1 fruit fly cellular context compared by ENCODE assay signal in genomic region chr3R:30570554-30571141, dm6.
TF ChIP-seq lines count a peak whose summit lies in the region.

No protein-coding gene starts in this region.

TF ChIP-seq in whole organism, embryonic, 481 proteins besides CTCF, POLR2A, EP300 and RAD21 (continued from another document and continues in another):
- TF ChIP-seq CG32532 (GFP tag; IDR thresholded peaks at IDR 0.05; lab: Robert Waterston, UW), result peak; percentile 64; the same call in 1 of the 2 replicates
- peak; percentile 23 for TF ChIP-seq CG16815 (GFP tag; optimal IDR thresholded peaks at IDR 0.05; lab: Kevin White, UChicago)
- peak; percentile 20 for TF ChIP-seq CG4854 (GFP tag; optimal IDR thresholded peaks at IDR 0.05; lab: Kevin White, UChicago)
- peak; percentile 83 for TF ChIP-seq CG7839 (tag; optimal IDR thresholded peaks at IDR 0.05; lab: Kevin White, UChicago)
- TF ChIP-seq slou (GFP tag; optimal IDR thresholded peaks at IDR 0.05; lab: Kevin White, UChicago), result no peak
- peak; percentile 62 for TF ChIP-seq CG12236 (GFP tag; optimal IDR thresholded peaks at IDR 0.05; lab: Kevin White, UChicago)
- peak; percentile 52 for TF ChIP-seq CG11247 (GFP tag; IDR thresholded peaks at IDR 0.05; lab: Robert Waterston, UW)
- TF ChIP-seq HmgD (GFP tag; optimal IDR thresholded peaks at IDR 0.05; lab: Kevin White, UChicago), result no peak
- TF ChIP-seq ind (GFP tag; optimal IDR thresholded peaks at IDR 0.05; lab: Kevin White, UChicago), result peak; percentile 74
- peak; percentile 36 for TF ChIP-seq Mad (GFP tag; optimal IDR thresholded peaks at IDR 0.05; lab: Kevin White, UChicago)
- TF ChIP-seq CG13624 (GFP tag; optimal IDR thresholded peaks at IDR 0.05; lab: Kevin White, UChicago), result peak; percentile 43
- TF ChIP-seq CG13123 (GFP tag; optimal IDR thresholded peaks at IDR 0.05; lab: Kevin White, UChicago), result peak; percentile 56
- TF ChIP-seq mam (GFP tag; optimal IDR thresholded peaks at IDR 0.05; lab: Kevin White, UChicago), result peak; percentile 58
- TF ChIP-seq CG16779 (GFP tag; IDR thresholded peaks at IDR 0.05; lab: Robert Waterston, UW), result no peak
- peak; percentile 16 for TF ChIP-seq trh (GFP tag; optimal IDR thresholded peaks at IDR 0.05; lab: Kevin White, UChicago)
- no peak for TF ChIP-seq nerfin-1 (tag; optimal IDR thresholded peaks at IDR 0.05; lab: Kevin White, UChicago)
- peak; percentile 66 for TF ChIP-seq chn (GFP tag; optimal IDR thresholded peaks at IDR 0.05; lab: Kevin White, UChicago)
- TF ChIP-seq B-H1 (GFP tag; IDR thresholded peaks at IDR 0.05; lab: Robert Waterston, UW), result peak; percentile 64
- peak; percentile 50 for TF ChIP-seq BtbVII (GFP tag; optimal IDR thresholded peaks at IDR 0.05; lab: Kevin White, UChicago)
- TF ChIP-seq Ravus (GFP tag; IDR thresholded peaks at IDR 0.05; lab: Robert Waterston, UW), result no peak; the same call in 1 of the 2 replicates
- TF ChIP-seq corto (GFP tag; optimal IDR thresholded peaks at IDR 0.05; lab: Kevin White, UChicago), result peak; percentile 75
- peak; percentile 59 for TF ChIP-seq CG7372 (GFP tag; IDR thresholded peaks at IDR 0.05; lab: Robert Waterston, UW)
- no peak for TF ChIP-seq ash1 (GFP tag; optimal IDR thresholded peaks at IDR 0.05; lab: Kevin White, UChicago)
- TF ChIP-seq CG9876 (GFP tag; optimal IDR thresholded peaks at IDR 0.05; lab: Kevin White, UChicago), result no peak
- TF ChIP-seq CG18764 (GFP tag; optimal IDR thresholded peaks at IDR 0.05; lab: Kevin White, UChicago), result peak; percentile 42
- TF ChIP-seq CoRest (tag; optimal IDR thresholded peaks at IDR 0.05; lab: Kevin White, UChicago), result peak; percentile 81
- peak; percentile 82 for TF ChIP-seq CG14710 (tag; optimal IDR thresholded peaks at IDR 0.05; lab: Kevin White, UChicago)
- peak; percentile 61 for TF ChIP-seq fd3F (GFP tag; optimal IDR thresholded peaks at IDR 0.05; lab: Kevin White, UChicago)
- TF ChIP-seq CG10274 (GFP tag; optimal IDR thresholded peaks at IDR 0.05; lab: Kevin White, UChicago), result peak; percentile 28
- peak; percentile 36 for TF ChIP-seq Atf-2 (GFP tag; optimal IDR thresholded peaks at IDR 0.05; lab: Kevin White, UChicago)
- 0 out of 2 replicates have a peak, but pooled peaks have one; percentile 40 for TF ChIP-seq CG43689 (GFP tag; IDR thresholded peaks at IDR 0.05; lab: Robert Waterston, UW)
- TF ChIP-seq bigmax (GFP tag; optimal IDR thresholded peaks at IDR 0.05; lab: Kevin White, UChicago), result no peak
- no peak for TF ChIP-seq Doc2 (GFP tag; IDR thresholded peaks at IDR 0.05; lab: Robert Waterston, UW)
- peak; percentile 68 for TF ChIP-seq pb (GFP tag; optimal IDR thresholded peaks at IDR 0.05; lab: Kevin White, UChicago)
- TF ChIP-seq gem (tag; optimal IDR thresholded peaks at IDR 0.05; lab: Kevin White, UChicago), result peak; percentile 91
- TF ChIP-seq pfk (GFP tag; optimal IDR thresholded peaks at IDR 0.05; lab: Kevin White, UChicago), result no peak
- no peak for TF ChIP-seq CG14965 (GFP tag; optimal IDR thresholded peaks at IDR 0.05; lab: Kevin White, UChicago; ENCODE audit: borderline replicate concordance)
- peak; percentile 12 for TF ChIP-seq YL-1 (GFP tag; optimal IDR thresholded peaks at IDR 0.05; lab: Kevin White, UChicago)
- TF ChIP-seq CG13894 (tag; optimal IDR thresholded peaks at IDR 0.05; lab: Kevin White, UChicago), result no peak
- TF ChIP-seq H15 (GFP tag; IDR thresholded peaks at IDR 0.05; lab: Robert Waterston, UW), result peak; percentile 47; the same call in 2 of the 3 replicates
- peak; percentile 39 for TF ChIP-seq CG7786 (GFP tag; optimal IDR thresholded peaks at IDR 0.05; lab: Kevin White, UChicago)
- no peak for TF ChIP-seq CG4282 (GFP tag; optimal IDR thresholded peaks at IDR 0.05; lab: Kevin White, UChicago)
- peak; percentile 81 for TF ChIP-seq dmrt11E (tag; optimal IDR thresholded peaks at IDR 0.05; lab: Kevin White, UChicago)
- peak; percentile 34 for TF ChIP-seq tio (GFP tag; optimal IDR thresholded peaks at IDR 0.05; lab: Kevin White, UChicago)
- TF ChIP-seq ac (GFP tag; optimal IDR thresholded peaks at IDR 0.05; lab: Kevin White, UChicago), result no peak
- TF ChIP-seq CG6683 (GFP tag; optimal IDR thresholded peaks at IDR 0.05; lab: Kevin White, UChicago), result peak; percentile 48
- peak; percentile 75 for TF ChIP-seq E2f1 (GFP tag; IDR thresholded peaks at IDR 0.05; lab: Robert Waterston, UW)
- no peak for TF ChIP-seq sima (GFP tag; optimal IDR thresholded peaks at IDR 0.05; lab: Kevin White, UChicago)
- peak; percentile 81 for TF ChIP-seq CG5245 (GFP tag; optimal IDR thresholded peaks at IDR 0.05; lab: Kevin White, UChicago)
- no peak for TF ChIP-seq CG30020 (tag; optimal IDR thresholded peaks at IDR 0.05; lab: Kevin White, UChicago)
- TF ChIP-seq grn (GFP tag; optimal IDR thresholded peaks at IDR 0.05; lab: Kevin White, UChicago), result no peak
- peak; percentile 65 for TF ChIP-seq CG10147 (GFP tag; optimal IDR thresholded peaks at IDR 0.05; lab: Kevin White, UChicago)
- no peak for TF ChIP-seq h (optimal IDR thresholded peaks at IDR 0.05; lab: Kevin White, UChicago)
- TF ChIP-seq MTF-1 (GFP tag; optimal IDR thresholded peaks at IDR 0.05; lab: Kevin White, UChicago; ENCODE audit: borderline replicate concordance), result peak; percentile 37
- peak; percentile 35 for TF ChIP-seq CG10431 (GFP tag; optimal IDR thresholded peaks at IDR 0.05; lab: Kevin White, UChicago)
- TF ChIP-seq knrl (GFP tag; IDR thresholded peaks at IDR 0.05; lab: Robert Waterston, UW; ENCODE audit: partially characterized antibody), result no peak
- peak; percentile 56 for TF ChIP-seq CG17568 (GFP tag; optimal IDR thresholded peaks at IDR 0.05; lab: Kevin White, UChicago)
- TF ChIP-seq CG12769 (tag; optimal IDR thresholded peaks at IDR 0.05; lab: Kevin White, UChicago), result peak; percentile 90
- TF ChIP-seq unpg (GFP tag; optimal IDR thresholded peaks at IDR 0.05; lab: Kevin White, UChicago), result peak; percentile 93
- TF ChIP-seq Fer2 (tag; optimal IDR thresholded peaks at IDR 0.05; lab: Kevin White, UChicago), result no peak
- TF ChIP-seq run (tag; optimal IDR thresholded peaks at IDR 0.05; lab: Kevin White, UChicago), result peak; percentile 64
- TF ChIP-seq Sin3A (optimal IDR thresholded peaks at IDR 0.05; lab: Kevin White, UChicago), result no peak
- TF ChIP-seq CG2199 (GFP tag; IDR thresholded peaks at IDR 0.05; lab: Robert Waterston, UW), result peak; percentile 61; the same call in 1 of the 3 replicates
- TF ChIP-seq CG6765 (GFP tag; optimal IDR thresholded peaks at IDR 0.05; lab: Kevin White, UChicago), result no peak
- TF ChIP-seq NK7.1 (GFP tag; optimal IDR thresholded peaks at IDR 0.05; lab: Kevin White, UChicago), result peak; percentile 46
- peak; percentile 71 for TF ChIP-seq Spps (tag; optimal IDR thresholded peaks at IDR 0.05; lab: Kevin White, UChicago)
- peak; percentile 72 for TF ChIP-seq NfI (GFP tag; optimal IDR thresholded peaks at IDR 0.05; lab: Kevin White, UChicago)
- TF ChIP-seq PHDP (tag; optimal IDR thresholded peaks at IDR 0.05; lab: Kevin White, UChicago), result peak; percentile 86
- peak; percentile 24 for TF ChIP-seq btn (GFP tag; optimal IDR thresholded peaks at IDR 0.05; lab: Kevin White, UChicago)
- TF ChIP-seq CG9797 (GFP tag; optimal IDR thresholded peaks at IDR 0.05; lab: Kevin White, UChicago), result no peak
- TF ChIP-seq gcm2 (GFP tag; optimal IDR thresholded peaks at IDR 0.05; lab: Kevin White, UChicago), result peak; percentile 36
- TF ChIP-seq slbo (GFP tag; IDR thresholded peaks at IDR 0.05; lab: Robert Waterston, UW), result peak; percentile 65
- TF ChIP-seq Dp (GFP tag; optimal IDR thresholded peaks at IDR 0.05; lab: Kevin White, UChicago), result no peak
- TF ChIP-seq sd (tag; optimal IDR thresholded peaks at IDR 0.05; lab: Kevin White, UChicago), result no peak
- peak; percentile 83 for TF ChIP-seq gsb-n (tag; optimal IDR thresholded peaks at IDR 0.05; lab: Kevin White, UChicago)
- peak; percentile 50 for TF ChIP-seq CG8359 (GFP tag; optimal IDR thresholded peaks at IDR 0.05; lab: Kevin White, UChicago; ENCODE audit: borderline replicate concordance)
- TF ChIP-seq pros (GFP tag; optimal IDR thresholded peaks at IDR 0.05; lab: Kevin White, UChicago), result peak; percentile 76
- peak; percentile 86 for TF ChIP-seq ara (GFP tag; IDR thresholded peaks at IDR 0.05; lab: Robert Waterston, UW)
- TF ChIP-seq org-1 (GFP tag; optimal IDR thresholded peaks at IDR 0.05; lab: Kevin White, UChicago), result peak; percentile 61
- TF ChIP-seq Bteb2 (GFP tag; optimal IDR thresholded peaks at IDR 0.05; lab: Kevin White, UChicago), result peak; percentile 61
- TF ChIP-seq CG14860 (GFP tag; IDR thresholded peaks at IDR 0.05; lab: Robert Waterston, UW; ENCODE audit: partially characterized antibody), result no peak
- TF ChIP-seq insv (GFP tag; optimal IDR thresholded peaks at IDR 0.05; lab: Kevin White, UChicago), result no peak
- peak; percentile 70 for TF ChIP-seq CG1233 (GFP tag; optimal IDR thresholded peaks at IDR 0.05; lab: Kevin White, UChicago)
- no peak for TF ChIP-seq pzg (GFP tag; optimal IDR thresholded peaks at IDR 0.05; lab: Kevin White, UChicago)
- TF ChIP-seq CG14667 (GFP tag; IDR thresholded peaks at IDR 0.05; lab: Robert Waterston, UW), result peak; percentile 45
- peak; percentile 65 for TF ChIP-seq CG3847 (GFP tag; IDR thresholded peaks at IDR 0.05; lab: Robert Waterston, UW)
- no peak for TF ChIP-seq vfl (GFP tag; optimal IDR thresholded peaks at IDR 0.05; lab: Kevin White, UChicago)
- 0 out of 3 replicates have a peak, but pooled peaks have one; percentile 35 for TF ChIP-seq jigr1 (GFP tag; IDR thresholded peaks at IDR 0.05; lab: Robert Waterston, UW)
- no peak for TF ChIP-seq inv (GFP tag; IDR thresholded peaks at IDR 0.05; lab: Robert Waterston, UW; ENCODE audit: partially characterized antibody)
- TF ChIP-seq lov (optimal IDR thresholded peaks at IDR 0.05; lab: Kevin White, UChicago), result no peak
- no peak for TF ChIP-seq lov (GFP tag; IDR thresholded peaks at IDR 0.05; lab: Robert Waterston, UW)
- TF ChIP-seq Scr (GFP tag; IDR thresholded peaks at IDR 0.05; lab: Robert Waterston, UW; ENCODE audit: partially characterized antibody), result no peak
- no peak for TF ChIP-seq CG3995 (GFP tag; optimal IDR thresholded peaks at IDR 0.05; lab: Kevin White, UChicago)
- TF ChIP-seq CG1529 (GFP tag; optimal IDR thresholded peaks at IDR 0.05; lab: Kevin White, UChicago), result peak; percentile 77
- no peak for TF ChIP-seq Lpt (GFP tag; optimal IDR thresholded peaks at IDR 0.05; lab: Kevin White, UChicago)
- peak; percentile 76 for TF ChIP-seq D19A (tag; optimal IDR thresholded peaks at IDR 0.05; lab: Kevin White, UChicago)
- TF ChIP-seq Dbx (GFP tag; IDR thresholded peaks at IDR 0.05; lab: Robert Waterston, UW), result 0 out of 3 replicates have a peak, but pooled peaks have one; percentile 19
- TF ChIP-seq CG11085 (GFP tag; IDR thresholded peaks at IDR 0.05; lab: Robert Waterston, UW), result no peak
- peak; percentile 54 for TF ChIP-seq CG2120 (GFP tag; optimal IDR thresholded peaks at IDR 0.05; lab: Kevin White, UChicago)
- TF ChIP-seq gcm (GFP tag; optimal IDR thresholded peaks at IDR 0.05; lab: Kevin White, UChicago), result peak; percentile 82
- peak; percentile 84 for TF ChIP-seq zfh1 (GFP tag; IDR thresholded peaks at IDR 0.05; lab: Robert Waterston, UW)
- no peak for TF ChIP-seq repo (GFP tag; optimal IDR thresholded peaks at IDR 0.05; lab: Kevin White, UChicago)
- TF ChIP-seq hbn (GFP tag; IDR thresholded peaks at IDR 0.05; lab: Robert Waterston, UW; ENCODE audit: partially characterized antibody), result no peak
- TF ChIP-seq NC2α (GFP tag; optimal IDR thresholded peaks at IDR 0.05; lab: Kevin White, UChicago), result peak; percentile 40
- TF ChIP-seq CG18011 (GFP tag; optimal IDR thresholded peaks at IDR 0.05; lab: Kevin White, UChicago), result peak; percentile 20
- TF ChIP-seq CG14050 (GFP tag; IDR thresholded peaks at IDR 0.05; lab: Robert Waterston, UW), result peak; percentile 62; the same call in 2 of the 3 replicates
- TF ChIP-seq CG15601 (tag; optimal IDR thresholded peaks at IDR 0.05; lab: Kevin White, UChicago), result peak; percentile 82
- no peak for TF ChIP-seq Dip3 (GFP tag; optimal IDR thresholded peaks at IDR 0.05; lab: Kevin White, UChicago)
- TF ChIP-seq CkIIα-i1 (GFP tag; IDR thresholded peaks at IDR 0.05; lab: Robert Waterston, UW), result no peak
- peak; percentile 67 for TF ChIP-seq pnt (GFP tag; optimal IDR thresholded peaks at IDR 0.05; lab: Kevin White, UChicago)
- peak; percentile 48 for TF ChIP-seq CG12155 (GFP tag; optimal IDR thresholded peaks at IDR 0.05; lab: Kevin White, UChicago)
- TF ChIP-seq Atf6 (GFP tag; IDR thresholded peaks at IDR 0.05; lab: Robert Waterston, UW), result peak; percentile 71; the same call in 1 of the 2 replicates
- TF ChIP-seq CG6254 (GFP tag; optimal IDR thresholded peaks at IDR 0.05; lab: Kevin White, UChicago), result peak; percentile 69
- peak; percentile 83; the same call in 2 of the 3 replicates for TF ChIP-seq so (GFP tag; IDR thresholded peaks at IDR 0.05; lab: Robert Waterston, UW)
- TF ChIP-seq dan (GFP tag; IDR thresholded peaks at IDR 0.05; lab: Robert Waterston, UW), result 0 out of 2 replicates have a peak, but pooled peaks have one; percentile 31
- TF ChIP-seq CG2116 (GFP tag; optimal IDR thresholded peaks at IDR 0.05; lab: Kevin White, UChicago), result peak; percentile 14
- peak; percentile 35 for TF ChIP-seq sug (tag; optimal IDR thresholded peaks at IDR 0.05; lab: Kevin White, UChicago)
- peak; percentile 67 for TF ChIP-seq gsb (GFP tag; IDR thresholded peaks at IDR 0.05; lab: Robert Waterston, UW)
- TF ChIP-seq crol (GFP tag; IDR thresholded peaks at IDR 0.05; lab: Robert Waterston, UW), result no peak
- peak; percentile 65 for TF ChIP-seq CG9437 (GFP tag; optimal IDR thresholded peaks at IDR 0.05; lab: Kevin White, UChicago)
- peak; percentile 29; the same call in 1 of the 2 replicates for TF ChIP-seq CG8765 (GFP tag; IDR thresholded peaks at IDR 0.05; lab: Robert Waterston, UW)
- TF ChIP-seq CG1832 (GFP tag; optimal IDR thresholded peaks at IDR 0.05; lab: Kevin White, UChicago), result no peak
- peak; percentile 51; the same call in 1 of the 2 replicates for TF ChIP-seq dati (GFP tag; IDR thresholded peaks at IDR 0.05; lab: Robert Waterston, UW)
- peak; percentile 74 for TF ChIP-seq CG33557 (GFP tag; optimal IDR thresholded peaks at IDR 0.05; lab: Kevin White, UChicago)
- TF ChIP-seq onecut (GFP tag; IDR thresholded peaks at IDR 0.05; lab: Robert Waterston, UW), result peak; percentile 77
- TF ChIP-seq CG2875 (GFP tag; optimal IDR thresholded peaks at IDR 0.05; lab: Kevin White, UChicago), result peak; percentile 76
- TF ChIP-seq Myb (GFP tag; optimal IDR thresholded peaks at IDR 0.05; lab: Kevin White, UChicago), result no peak
- peak; percentile 76 for TF ChIP-seq CG32767 (GFP tag; IDR thresholded peaks at IDR 0.05; lab: Robert Waterston, UW)
- peak; percentile 47 for TF ChIP-seq CG15696 (tag; optimal IDR thresholded peaks at IDR 0.05; lab: Kevin White, UChicago)
- peak; percentile 91 for TF ChIP-seq Drgx (GFP tag; IDR thresholded peaks at IDR 0.05; lab: Robert Waterston, UW)
- TF ChIP-seq tx (GFP tag; optimal IDR thresholded peaks at IDR 0.05; lab: Kevin White, UChicago), result peak; percentile 34
